Worm (Caenorhabditis elegans) whole organism, young adult: ENCODE measurements around the gene nhr-44.

Source experiments
- B0336.3 ChIP-seq: fragments of 200-800 bp; sonication (Bioruptor generic); IDR thresholded peaks from 2 replicates; pipeline ENCODE4 v1.3.6; 2022; ENCODE audit warnings: missing genetic modification characterization, missing compliant biosample characterization
- D2030.7 ChIP-seq: fragments of 200-800 bp; sonication (Bioruptor generic); IDR thresholded peaks from 2 replicates; pipeline ENCODE4 v1.3.6; 2022; ENCODE audit warnings: missing genetic modification reagents, missing genetic modification characterization, missing compliant biosample characterization
- F52B5.7 ChIP-seq: sonication (generic microtip); optimal IDR thresholded peaks from 2 replicates; lab custom pipeline; 2016; ENCODE audit warnings: mild to moderate bottlenecking, missing genetic modification characterization, missing compliant biosample characterization
- F57A8.1 ChIP-seq: fragments of 200-800 bp; sonication (Bioruptor generic); optimal IDR thresholded peaks from 2 replicates; lab custom pipeline; 2018; ENCODE audit warnings: mild to moderate bottlenecking, missing genetic modification characterization, moderate library complexity, missing compliant biosample characterization
- ama-1 ChIP-seq, 3 experiments: fragments of 150-350 bp in 1 of 3; sonication (generic microtip) in 2 of 3; optimal IDR thresholded peaks; 2 replicates each; lab custom pipeline; 2014 to 2018; ENCODE audit warnings: missing biosample characterization in 2 of 3, missing genetic modification characterization in 2 of 3, missing genetic modification reagents in 2 of 3
- aptf-3 ChIP-seq: fragments of 200-800 bp; sonication (Bioruptor generic); IDR thresholded peaks from 2 replicates; pipeline ENCODE4 v1.3.6; 2022; ENCODE audit warnings: missing genetic modification characterization, missing compliant biosample characterization
- dpl-1 ChIP-seq: fragments of 150-350 bp; optimal IDR thresholded peaks from 2 replicates; lab custom pipeline; 2014; ENCODE audit warnings: missing biosample characterization, missing genetic modification reagents, missing genetic modification characterization
- hsf-1 ChIP-seq: fragments of 200-800 bp; sonication (Bioruptor generic); IDR thresholded peaks from 2 replicates; pipeline ENCODE4 v1.3.6; 2022; ENCODE audit warnings: missing genetic modification reagents, missing genetic modification characterization, missing compliant biosample characterization
- lin-35 ChIP-seq, 3 experiments: fragments of 150-350 bp in 2 of 3; sonication (generic microtip) in 1 of 3; optimal IDR thresholded peaks; 2 replicates each; lab custom pipeline; 2014 to 2018; ENCODE audit warnings: missing biosample characterization in 3 of 3, missing genetic modification characterization in 3 of 3, missing genetic modification reagents in 3 of 3
- lsl-1 ChIP-seq: fragments of 200-800 bp; sonication (Bioruptor generic); optimal IDR thresholded peaks from 2 replicates; lab custom pipeline; 2018; ENCODE audit warnings: mild to moderate bottlenecking, missing genetic modification characterization, moderate library complexity, missing compliant biosample characterization
- rcor-1 ChIP-seq: fragments of 200-800 bp; sonication (Bioruptor generic); IDR thresholded peaks from 2 replicates; pipeline ENCODE4 v1.3.6; 2022; ENCODE audit warnings: missing genetic modification reagents, missing genetic modification characterization, missing compliant biosample characterization

DNA sequence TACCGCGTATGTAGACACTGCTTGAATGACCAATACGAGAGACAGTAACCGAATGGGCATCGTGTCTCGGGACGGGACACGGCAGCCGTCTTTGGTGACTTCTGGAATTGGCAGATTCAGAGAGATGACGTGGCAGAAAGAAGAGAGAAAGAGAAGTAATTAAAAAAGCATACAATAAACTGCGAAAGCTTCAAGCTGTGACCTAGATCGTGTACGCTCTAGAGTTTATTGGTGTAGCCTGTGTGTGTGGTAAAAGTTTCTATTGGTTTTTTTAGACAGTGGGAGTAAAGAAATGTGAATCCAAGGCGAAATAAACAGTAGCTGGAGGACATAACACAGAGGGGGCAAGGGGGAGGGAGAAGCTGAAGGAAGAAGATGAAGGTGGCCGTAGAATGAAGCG is 19.9 kb downstream of the nhr-44 start, which contains the start of gene T19A5.3:
- TF ChIP-seq lsl-1 (GFP tag; lab: Kevin White, UChicago), result no peak
- TF ChIP-seq F57A8.1, result no peak
- no peak for TF ChIP-seq aptf-3 (GFP tag; lab: Robert Waterston, UW)
- no peak for TF ChIP-seq hsf-1 (GFP tag; lab: Robert Waterston, UW)
- TF ChIP-seq F52B5.7 (tag; lab: Kevin White, UChicago), result no peak
- TF ChIP-seq B0336.3 (GFP tag; lab: Robert Waterston, UW), result no peak
- no peak for TF ChIP-seq ama-1 (optimal IDR thresholded peaks at IDR 0.05; lab: Kevin White, UChicago)
- no peak for TF ChIP-seq ama-1 (GFP tag; optimal IDR thresholded peaks at IDR 0.05; lab: Kevin White, UChicago)
- no peak for TF ChIP-seq D2030.7 (GFP tag; lab: Robert Waterston, UW)
- no peak for TF ChIP-seq lin-35 (GFP tag; optimal IDR thresholded peaks at IDR 0.05; lab: Kevin White, UChicago)
- TF ChIP-seq rcor-1 (GFP tag; lab: Robert Waterston, UW), result no peak
- no peak for TF ChIP-seq dpl-1 (GFP tag; lab: Kevin White, UChicago)
